Worm (Caenorhabditis elegans): ENCODE results near the gene B0285.6.
"Not testable (repeated sequence)": the region's sequence is repeated elsewhere in the genome, so short reads cannot be mapped to it uniquely, and the experiment has no call there.

The B0285.6 gene

ce11 chrIII:4378600-4379293 lies 28.8 kb downstream of the B0285.6 start (continued):
- TF ChIP-seq C17E4.6 (GFP tag; IDR thresholded peaks at IDR 0.05) (peak; percentile 17; the same call in 1 of the 2 replicates), ceh-58 (GFP tag; IDR thresholded peaks at IDR 0.05) (0 out of 2 replicates have a peak, but pooled peaks have one; percentile 2), hmg-1.2 (GFP tag; IDR thresholded peaks at IDR 0.05) (peak; percentile 76), C06A6.2 (GFP tag; conservative IDR thresholded peaks at IDR 0.05) (peak; percentile 27; the same call in 1 of the 2 replicates), egrh-3 (GFP tag; IDR thresholded peaks at IDR 0.05) (peak; percentile 80), madf-6 (GFP tag; IDR thresholded peaks at IDR 0.05) (peak; percentile 28), lsl-1 (GFP tag; optimal IDR thresholded peaks at IDR 0.05) (peak; percentile 34), rcor-1 (GFP tag; IDR thresholded peaks at IDR 0.05) (peak; percentile 57), snpc-4 (tag; optimal IDR thresholded peaks at IDR 0.05) (peak in 3 of 4 experiments; percentile 2 to 66 (median 65)), T07F8.4 (tag; optimal IDR thresholded peaks at IDR 0.05) (peak; percentile 2), hmg-20 (GFP tag; IDR thresholded peaks at IDR 0.05) (peak; percentile 60), rpc-1 (optimal IDR thresholded peaks at IDR 0.05) (peak; percentile 63), rpc-1 (tag; optimal IDR thresholded peaks at IDR 0.05) (peak; percentile 63), zim-3 (tag; optimal IDR thresholded peaks at IDR 0.05) (peak; percentile 49), cebp-2 (GFP tag; IDR thresholded peaks at IDR 0.05) (peak; percentile 16; the same call in 1 of the 2 replicates), Y79H2A.3 (GFP tag; conservative IDR thresholded peaks at IDR 0.05) (0 out of 2 replicates have a peak, but pooled peaks have one; percentile 10), ztf-26 (tag; optimal IDR thresholded peaks at IDR 0.05) (peak; percentile 60), pbrm-1 (GFP tag; IDR thresholded peaks at IDR 0.05) (peak; percentile 56), ceh-40 (GFP tag; IDR thresholded peaks at IDR 0.05) (0 out of 2 replicates have a peak, but pooled peaks have one; percentile 33), ama-1 (GFP tag; optimal IDR thresholded peaks at IDR 0.05) (peak in 1 of 2 experiments; percentile 25), K11D2.4 (GFP tag; IDR thresholded peaks at IDR 0.05) (peak; percentile 76), lin-40 (tag; optimal IDR thresholded peaks at IDR 0.05) (peak; percentile 82), lin-26 (GFP tag; IDR thresholded peaks at IDR 0.05) (peak; percentile 72), die-1 (tag; optimal IDR thresholded peaks at IDR 0.05) (peak; percentile 0), madf-10 (tag; optimal IDR thresholded peaks at IDR 0.05) (peak; percentile 9), ztf-3 (GFP tag; optimal IDR thresholded peaks at IDR 0.05) (peak; percentile 42), dox-1 (GFP tag; IDR thresholded peaks at IDR 0.05) (peak; percentile 94), somi-1 (GFP tag; optimal IDR thresholded peaks at IDR 0.05) (peak; percentile 1), lin-54 (GFP tag; optimal IDR thresholded peaks at IDR 0.05) (peak; percentile 38), cebp-1 (tag; optimal IDR thresholded peaks at IDR 0.05) (peak; percentile 54), Y95B8A.8 (GFP tag; IDR thresholded peaks at IDR 0.05) (0 out of 2 replicates have a peak, but pooled peaks have one; percentile 20), zfh-2 (GFP tag; conservative IDR thresholded peaks at IDR 0.05) (peak; percentile 88), gei-17 (GFP tag; optimal IDR thresholded peaks at IDR 0.05) (peak; percentile 38), K12H6.12 (tag; optimal IDR thresholded peaks at IDR 0.05) (peak; percentile 88), mcd-1 (GFP tag; IDR thresholded peaks at IDR 0.05) (peak; percentile 68), tbp1 (GFP tag; optimal IDR thresholded peaks at IDR 0.05) (peak; percentile 77), Y56A3A.18 (GFP tag; IDR thresholded peaks at IDR 0.05) (peak; percentile 59), nfyb-1 (GFP tag; IDR thresholded peaks at IDR 0.05) (peak; percentile 82; the same call in 1 of the 2 replicates), ztf-18 (tag; optimal IDR thresholded peaks at IDR 0.05) (peak; percentile 66), lin-35 (GFP tag; optimal IDR thresholded peaks at IDR 0.05) (peak in 1 of 3 experiments; percentile 59), chd-7 (tag; optimal IDR thresholded peaks at IDR 0.05) (peak; percentile 59), B0261.1 (tag; optimal IDR thresholded peaks at IDR 0.05) (peak; percentile 67), ekl-4 (GFP tag; IDR thresholded peaks at IDR 0.05) (peak; percentile 52), repo-1 (tag; optimal IDR thresholded peaks at IDR 0.05) (peak; percentile 28), let-607 (tag; optimal IDR thresholded peaks at IDR 0.05) (peak; percentile 34 to 51)
- not testable (repeated sequence) for TF ChIP-seq snpc-4 (GFP tag; optimal IDR thresholded peaks at IDR 0.05); ama-1 (optimal IDR thresholded peaks at IDR 0.05); cebp-1 (GFP tag; IDR thresholded peaks at IDR 0.05)
